Worm (Caenorhabditis elegans) whole organism, L3 larva: Measurements from ENCODE around the gene F54B3.4.
A peak's percentile ranks its signal among the peaks of the same experiment; 100 is the strongest.

ENCODE experiments used
- R02D3.7 ChIP-seq: fragments of 150-350 bp; optimal IDR thresholded peaks from 2 replicates; lab custom pipeline; 2014; ENCODE audit warnings: missing biosample characterization, missing genetic modification characterization
- aly-2 ChIP-seq: fragments of 150-350 bp; optimal IDR thresholded peaks from 2 replicates; lab custom pipeline; 2014; ENCODE audit warnings: missing biosample characterization, missing genetic modification characterization
- ama-1 ChIP-seq: fragments of 150-350 bp; optimal IDR thresholded peaks from 2 replicates; lab custom pipeline; 2018
- ceh-28 ChIP-seq: fragments of 150-350 bp; optimal IDR thresholded peaks from 2 replicates; lab custom pipeline; 2014; ENCODE audit warnings: missing biosample characterization, missing genetic modification reagents, missing genetic modification characterization
- ceh-82 ChIP-seq: fragments of 150-350 bp; optimal IDR thresholded peaks from 2 replicates; lab custom pipeline; 2014; ENCODE audit warnings: missing biosample characterization, missing genetic modification characterization
- daf-12 ChIP-seq: fragments of 150-350 bp; optimal IDR thresholded peaks from 2 replicates; lab custom pipeline; 2014; ENCODE audit warnings: missing biosample characterization, missing genetic modification reagents, missing genetic modification characterization
- egl-27 ChIP-seq: sonication (generic microtip); optimal IDR thresholded peaks from 4 replicates; lab custom pipeline; 2017; ENCODE audit warnings: missing biosample characterization, missing genetic modification reagents, missing genetic modification characterization
- egl-5 ChIP-seq: fragments of 150-350 bp; optimal IDR thresholded peaks from 2 replicates; lab custom pipeline; 2017; ENCODE audit warnings: missing biosample characterization, missing genetic modification reagents, missing genetic modification characterization, inconsistent platforms
- elt-2 ChIP-seq: sonication (generic microtip); optimal IDR thresholded peaks from 2 replicates; lab custom pipeline; 2016; ENCODE audit warnings: missing genetic modification reagents, mild to moderate bottlenecking, missing genetic modification characterization, missing compliant biosample characterization
- eor-1 ChIP-seq, 2 experiments: fragments of 150-350 bp; optimal IDR thresholded peaks; 2 replicates each; lab custom pipeline; 2014 to 2018; ENCODE audit warnings: missing biosample characterization in 2 of 2, missing genetic modification characterization in 2 of 2
- fkh-10 ChIP-seq: sonication (generic microtip); optimal IDR thresholded peaks from 2 replicates; lab custom pipeline; 2017; ENCODE audit warnings: missing biosample characterization, missing genetic modification reagents, missing genetic modification characterization
- fos-1 ChIP-seq: fragments of 150-350 bp; optimal IDR thresholded peaks from 2 replicates; lab custom pipeline; 2014; ENCODE audit warnings: missing biosample characterization, missing genetic modification characterization
- hmg-11 ChIP-seq: sonication (generic microtip); optimal IDR thresholded peaks from 2 replicates; lab custom pipeline; 2016; ENCODE audit warnings: missing genetic modification characterization, missing compliant biosample characterization
- jun-1 ChIP-seq: fragments of 150-350 bp; optimal IDR thresholded peaks from 2 replicates; lab custom pipeline; 2014; ENCODE audit warnings: missing biosample characterization, missing genetic modification reagents, missing genetic modification characterization
- lin-15B ChIP-seq: fragments of 150-350 bp; optimal IDR thresholded peaks from 2 replicates; lab custom pipeline; 2014; ENCODE audit warnings: missing biosample characterization, missing genetic modification characterization
- lin-39 ChIP-seq: fragments of 150-350 bp; optimal IDR thresholded peaks from 2 replicates; lab custom pipeline; 2018; ENCODE audit warnings: missing biosample characterization, missing genetic modification reagents, missing genetic modification characterization
- lsy-12 ChIP-seq: sonication (generic microtip); optimal IDR thresholded peaks from 2 replicates; lab custom pipeline; 2016; ENCODE audit warnings: mild to moderate bottlenecking, missing genetic modification characterization, missing compliant biosample characterization
- nfya-1 ChIP-seq: sonication (generic microtip); optimal IDR thresholded peaks from 2 replicates; lab custom pipeline; 2017; ENCODE audit warnings: missing genetic modification characterization, mild to moderate bottlenecking, missing compliant biosample characterization, antibody characterized with exemption, moderate library complexity; ENCODE audit not compliant: insufficient read depth
- nhr-11 ChIP-seq: fragments of 150-350 bp; optimal IDR thresholded peaks from 2 replicates; lab custom pipeline; 2014; ENCODE audit warnings: missing biosample characterization, missing genetic modification characterization
- nhr-23 ChIP-seq: fragments of 150-350 bp; optimal IDR thresholded peaks from 2 replicates; lab custom pipeline; 2014; ENCODE audit warnings: missing biosample characterization, missing genetic modification reagents, missing genetic modification characterization
- nhr-25 ChIP-seq: sonication (generic microtip); optimal IDR thresholded peaks from 2 replicates; lab custom pipeline; 2017; ENCODE audit warnings: missing biosample characterization, missing genetic modification characterization
- nhr-43 ChIP-seq: sonication (generic microtip); optimal IDR thresholded peaks from 2 replicates; lab custom pipeline; 2016; ENCODE audit warnings: mild to moderate bottlenecking, missing genetic modification characterization, missing compliant biosample characterization; ENCODE audit not compliant: poor library complexity, severe bottlenecking
- nhr-76 ChIP-seq: fragments of 150-350 bp; sonication (generic microtip); optimal IDR thresholded peaks from 5 replicates; lab custom pipeline; 2014; ENCODE audit warnings: missing biosample characterization, missing genetic modification characterization
- pha-4 ChIP-seq: fragments of 150-350 bp; optimal IDR thresholded peaks from 2 replicates; lab custom pipeline; 2014; ENCODE audit warnings: missing biosample characterization, missing genetic modification reagents, missing genetic modification characterization
- pqm-1 ChIP-seq: fragments of 150-350 bp; optimal IDR thresholded peaks from 2 replicates; lab custom pipeline; 2017; ENCODE audit warnings: missing biosample characterization, missing genetic modification characterization, inconsistent platforms
- skn-1 ChIP-seq: fragments of 150-350 bp; optimal IDR thresholded peaks from 2 replicates; lab custom pipeline; 2014; ENCODE audit warnings: missing biosample characterization, missing genetic modification characterization
- snpc-4 ChIP-seq: fragments of 150-350 bp; optimal IDR thresholded peaks from 2 replicates; lab custom pipeline; 2014; ENCODE audit warnings: missing biosample characterization, missing genetic modification characterization
- tbx-2 ChIP-seq: sonication (generic microtip); optimal IDR thresholded peaks from 2 replicates; lab custom pipeline; 2016; ENCODE audit warnings: mild to moderate bottlenecking, missing genetic modification characterization, missing compliant biosample characterization
- unc-39 ChIP-seq: sonication (generic microtip); optimal IDR thresholded peaks from 4 replicates; lab custom pipeline; 2017; ENCODE audit warnings: missing biosample characterization, missing genetic modification characterization
- unc-62 ChIP-seq: fragments of 150-350 bp; sonication (generic microtip); optimal IDR thresholded peaks from 4 replicates; lab custom pipeline; 2014; ENCODE audit warnings: missing biosample characterization, missing genetic modification reagents, missing genetic modification characterization
- zag-1 ChIP-seq: fragments of 150-350 bp; optimal IDR thresholded peaks from 2 replicates; lab custom pipeline; 2014; ENCODE audit warnings: missing biosample characterization, missing genetic modification characterization
- ztf-11 ChIP-seq: fragments of 150-350 bp; optimal IDR thresholded peaks from 2 replicates; lab custom pipeline; 2014; ENCODE audit warnings: missing biosample characterization, missing genetic modification characterization
- ztf-4 ChIP-seq: fragments of 150-350 bp; optimal IDR thresholded peaks from 2 replicates; lab custom pipeline; 2014; ENCODE audit warnings: missing biosample characterization, missing genetic modification characterization

F54B3.4 gene

ce11 chrII:10303663-10304115, 32.7 kb upstream of the F54B3.4 start, which contains the start of gene vha-9 (continued):
- no peak for TF ChIP-seq eor-1 (tag; optimal IDR thresholded peaks at IDR 0.05; lab: Kevin White, UChicago)
- TF ChIP-seq ztf-4: no peak
- no peak for TF ChIP-seq aly-2 (tag; lab: Kevin White, UChicago)
- TF ChIP-seq zag-1 (tag; lab: Kevin White, UChicago): no peak

ce11 chrII:10302646-10303045, 31.7 kb upstream of the F54B3.4 start, which contains the start of gene clpp-1:
TSS of gene clpp-1 (minus strand) at chrII:10302842.
- TF ChIP-seq ama-1 (lab: Kevin White, UChicago) (peak; percentile 75), nfya-1 (no peak), ztf-11 (tag; lab: Kevin White, UChicago) (no peak), pqm-1 (tag; lab: Kevin White, UChicago) (no peak), daf-12 (tag; lab: Kevin White, UChicago) (no peak), nhr-76 (tag; lab: Kevin White, UChicago) (no peak), elt-2 (tag; lab: Kevin White, UChicago) (peak; percentile 50)
- TF ChIP-seq, all 47 proteins: peak for 2

- TF ChIP-seq nhr-43 (tag; lab: Kevin White, UChicago): peak; percentile 64
- peak; percentile 31 for TF ChIP-seq tbx-2 (tag; lab: Kevin White, UChicago)
- TF ChIP-seq, all 47 proteins: peak for 2; not testable (repeated sequence) for 45
Measured at ce11 chrII:10302141-10302574, 31.2 kb upstream of the F54B3.4 start.

ce11 chrII:10300954-10301353, 30.0 kb upstream of the F54B3.4 start, which contains the start of gene mdt-22:
TSS of gene mdt-22 (plus strand) at chrII:10301216.
- TF ChIP-seq unc-39 (tag; lab: Kevin White, UChicago) (no peak), nhr-43 (tag; lab: Kevin White, UChicago) (peak; percentile 41), R02D3.7 (tag; lab: Kevin White, UChicago) (peak; percentile 73), hmg-11 (tag; lab: Kevin White, UChicago) (peak; percentile 93), nhr-25 (peak; percentile 52), snpc-4 (peak; percentile 2), nhr-23 (peak; percentile 61), fkh-10 (GFP tag; lab: Kevin White, UChicago) (peak; percentile 30), lsy-12 (tag; lab: Kevin White, UChicago) (peak; percentile 56), pha-4 (tag; lab: Kevin White, UChicago) (peak; percentile 81), fos-1 (tag; lab: Kevin White, UChicago) (no peak), ama-1 (lab: Kevin White, UChicago) (peak; percentile 62), daf-12 (tag; lab: Kevin White, UChicago) (no peak), nfya-1 (peak; percentile 75), pqm-1 (tag; lab: Kevin White, UChicago) (no peak), jun-1 (tag; lab: Kevin White, UChicago) (peak; percentile 58), zag-1 (tag; lab: Kevin White, UChicago) (no peak), ceh-28 (tag; lab: Kevin White, UChicago) (peak; percentile 25), elt-2 (tag; lab: Kevin White, UChicago) (peak; percentile 55), skn-1 (tag; lab: Kevin White, UChicago) (peak; percentile 29), egl-27 (peak; percentile 17), egl-5 (peak; percentile 63), ztf-11 (tag; lab: Kevin White, UChicago) (no peak), ceh-82 (tag; lab: Kevin White, UChicago) (peak; percentile 51), lin-15B (tag; lab: Kevin White, UChicago) (peak; percentile 81)

DNA sequence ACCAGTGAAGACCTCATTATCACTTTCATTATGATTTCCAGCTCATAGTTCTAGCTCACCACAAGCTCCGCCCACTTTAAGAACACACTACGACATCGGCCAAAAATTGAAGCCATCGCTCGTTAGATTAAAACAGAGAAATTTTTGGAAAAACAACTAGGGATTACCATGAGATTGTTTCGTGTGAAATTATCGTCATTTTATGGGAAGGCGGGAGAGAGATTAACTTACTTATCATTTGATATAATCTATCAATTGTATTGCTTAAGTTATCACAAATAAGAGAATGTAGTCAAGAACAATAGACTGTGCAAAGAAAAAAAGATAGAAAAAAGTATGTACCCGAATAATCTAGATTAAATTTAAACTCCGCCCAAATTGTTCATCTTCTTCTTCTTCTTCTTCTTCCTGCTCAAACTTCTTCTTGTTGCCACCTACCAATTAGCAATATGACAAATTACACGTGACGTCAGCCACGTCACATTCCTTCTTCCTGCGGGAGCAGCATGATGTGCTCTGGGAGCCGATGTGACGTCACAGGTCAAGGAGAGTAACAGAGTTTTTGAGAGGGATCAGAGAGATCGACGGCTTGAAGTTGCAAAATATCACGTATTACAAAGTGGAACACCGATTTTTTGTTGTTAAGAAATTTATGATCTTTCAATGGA, 29.2 kb upstream of the F54B3.4 start, which contains the start of gene nep-26:
TSS of gene nep-26 (minus strand) at position 51 of the 668 bp plus-strand sequence.
- TF ChIP-seq nfya-1: peak; percentile 60
- peak; percentile 42 for TF ChIP-seq lin-39
- no peak for TF ChIP-seq unc-62 (GFP tag; lab: Kevin White, UChicago)
- no peak for TF ChIP-seq nhr-11 (tag; lab: Kevin White, UChicago)
- peak; percentile 36 for TF ChIP-seq egl-5
